Fruit fly (Drosophila melanogaster): ENCODE results near the gene CG3842.

CG3842 gene

DNA sequence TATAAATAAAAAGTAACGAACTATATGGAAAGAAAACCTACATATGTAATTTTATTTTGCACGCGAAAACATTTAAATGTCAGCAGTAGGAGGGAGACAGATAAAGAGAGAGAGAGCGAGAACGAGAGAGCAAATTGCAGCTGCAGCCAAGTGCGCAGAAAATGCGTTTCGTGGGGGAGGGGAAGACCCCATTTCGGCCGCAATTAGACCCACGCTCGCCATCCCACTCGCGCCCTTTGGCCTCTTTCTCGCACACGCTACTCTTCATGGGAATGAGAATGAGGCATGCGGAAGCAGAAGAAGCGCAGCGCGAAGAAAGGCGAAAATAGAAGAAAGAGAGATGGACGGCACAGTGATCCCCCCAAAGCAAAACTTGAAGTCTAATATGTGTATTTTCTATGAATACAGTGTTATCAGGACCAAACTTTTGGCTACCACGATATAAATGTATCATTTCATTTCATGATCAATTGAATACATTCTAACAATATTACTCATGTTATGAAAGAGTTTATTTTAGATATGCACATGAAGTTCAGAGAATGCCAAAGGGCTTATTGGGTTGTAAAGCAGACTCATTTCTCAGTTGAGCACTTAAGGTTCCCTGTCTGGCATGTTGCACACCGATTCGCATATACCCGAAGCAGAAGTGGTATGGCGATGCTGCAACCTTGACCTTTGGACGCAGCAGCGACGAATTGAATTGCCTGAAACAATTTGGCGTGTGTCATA, 4.4 kb upstream of the CG3842 start (continued):
- TF ChIP-seq Ets21C (GFP tag; optimal IDR thresholded peaks at IDR 0.05): no peak
- 0 out of 3 replicates have a peak, but pooled peaks have one; percentile 21 for TF ChIP-seq CG6163 (GFP tag; IDR thresholded peaks at IDR 0.05)
- TF ChIP-seq Hr39 (GFP tag; optimal IDR thresholded peaks at IDR 0.05): peak; percentile 28
- TF ChIP-seq Eip75B (GFP tag; optimal IDR thresholded peaks at IDR 0.05): peak; percentile 40
- TF ChIP-seq Eip78C (GFP tag): peak; percentile 62
- no peak for TF ChIP-seq fd85E (GFP tag; optimal IDR thresholded peaks at IDR 0.05)
- TF ChIP-seq CG8319 (GFP tag; optimal IDR thresholded peaks at IDR 0.05): peak; percentile 9
- peak; percentile 29 for TF ChIP-seq Smox (GFP tag; optimal IDR thresholded peaks at IDR 0.05)
- no peak for TF ChIP-seq CG6854 (GFP tag; optimal IDR thresholded peaks at IDR 0.05)
- peak; percentile 11 for TF ChIP-seq CG6792 (GFP tag; optimal IDR thresholded peaks at IDR 0.05)
- TF ChIP-seq svp (GFP tag): peak; percentile 86
- TF ChIP-seq acj6 (GFP tag; optimal IDR thresholded peaks at IDR 0.05): peak; percentile 14
- TF ChIP-seq dac (GFP tag; optimal IDR thresholded peaks at IDR 0.05): peak; percentile 34
- peak; percentile 14 for TF ChIP-seq CG4318 (GFP tag; optimal IDR thresholded peaks at IDR 0.05)
- TF ChIP-seq Sox14 (GFP tag; optimal IDR thresholded peaks at IDR 0.05): peak; percentile 5
- no peak for TF ChIP-seq fkh (GFP tag; optimal IDR thresholded peaks at IDR 0.05)
- peak; percentile 53 for TF ChIP-seq Hr4 (GFP tag; optimal IDR thresholded peaks at IDR 0.05)
- TF ChIP-seq Met (GFP tag; optimal IDR thresholded peaks at IDR 0.05): peak; percentile 10
- peak; percentile 35; the same call in 2 of the 3 replicates for TF ChIP-seq eg (GFP tag; IDR thresholded peaks at IDR 0.05)
- TF ChIP-seq fd59A (GFP tag; optimal IDR thresholded peaks at IDR 0.05): peak; percentile 26
- TF ChIP-seq Gug (GFP tag; IDR thresholded peaks at IDR 0.05): no peak
- no peak for TF ChIP-seq CG11294 (GFP tag; IDR thresholded peaks at IDR 0.05)
- TF ChIP-seq Hr38 (GFP tag; optimal IDR thresholded peaks at IDR 0.05): no peak

DNA sequence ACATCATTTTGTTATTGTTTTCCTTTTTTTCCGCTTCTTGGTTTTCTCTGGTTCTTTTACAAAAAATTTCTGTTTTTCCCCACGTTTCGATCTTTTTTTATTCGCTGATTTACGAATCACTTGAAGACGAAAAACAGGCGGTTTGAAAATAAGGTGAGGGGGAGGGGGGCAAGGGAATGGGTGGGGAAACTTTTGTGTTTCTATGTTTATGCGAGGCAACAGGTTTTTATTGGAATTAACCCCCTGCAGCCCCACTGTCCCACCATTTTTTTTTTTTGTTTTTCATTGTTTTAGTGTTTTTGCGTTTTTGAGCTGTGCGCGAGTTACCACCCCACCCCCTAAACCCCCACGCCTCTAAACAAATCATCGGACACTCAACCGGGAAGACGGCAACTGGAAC, 2.6 kb upstream of the CG3842 start:
- TF ChIP-seq CG34406 (GFP tag; optimal IDR thresholded peaks at IDR 0.05): no peak
- TF ChIP-seq cyc (GFP tag; optimal IDR thresholded peaks at IDR 0.05): no peak
- no peak for TF ChIP-seq Gug (GFP tag; IDR thresholded peaks at IDR 0.05)
- no peak for TF ChIP-seq CG6854 (GFP tag; optimal IDR thresholded peaks at IDR 0.05)
- no peak for TF ChIP-seq CG8119 (GFP tag; IDR thresholded peaks at IDR 0.05)
- no peak for TF ChIP-seq CG32006 (GFP tag; optimal IDR thresholded peaks at IDR 0.05)
- no peak for TF ChIP-seq Sox14 (GFP tag; optimal IDR thresholded peaks at IDR 0.05)
- TF ChIP-seq achi (GFP tag; optimal IDR thresholded peaks at IDR 0.05): no peak
- no peak for TF ChIP-seq Blimp-1 (GFP tag; optimal IDR thresholded peaks at IDR 0.05)
- no peak for TF ChIP-seq Met (GFP tag; optimal IDR thresholded peaks at IDR 0.05)
- no peak for TF ChIP-seq vri (GFP tag; optimal IDR thresholded peaks at IDR 0.05)
- no peak for TF ChIP-seq fd59A (GFP tag; optimal IDR thresholded peaks at IDR 0.05)
- TF ChIP-seq CG8632 (GFP tag; optimal IDR thresholded peaks at IDR 0.05): no peak
- TF ChIP-seq spab (GFP tag; optimal IDR thresholded peaks at IDR 0.05): no peak
- TF ChIP-seq svp (GFP tag): no peak

DNA sequence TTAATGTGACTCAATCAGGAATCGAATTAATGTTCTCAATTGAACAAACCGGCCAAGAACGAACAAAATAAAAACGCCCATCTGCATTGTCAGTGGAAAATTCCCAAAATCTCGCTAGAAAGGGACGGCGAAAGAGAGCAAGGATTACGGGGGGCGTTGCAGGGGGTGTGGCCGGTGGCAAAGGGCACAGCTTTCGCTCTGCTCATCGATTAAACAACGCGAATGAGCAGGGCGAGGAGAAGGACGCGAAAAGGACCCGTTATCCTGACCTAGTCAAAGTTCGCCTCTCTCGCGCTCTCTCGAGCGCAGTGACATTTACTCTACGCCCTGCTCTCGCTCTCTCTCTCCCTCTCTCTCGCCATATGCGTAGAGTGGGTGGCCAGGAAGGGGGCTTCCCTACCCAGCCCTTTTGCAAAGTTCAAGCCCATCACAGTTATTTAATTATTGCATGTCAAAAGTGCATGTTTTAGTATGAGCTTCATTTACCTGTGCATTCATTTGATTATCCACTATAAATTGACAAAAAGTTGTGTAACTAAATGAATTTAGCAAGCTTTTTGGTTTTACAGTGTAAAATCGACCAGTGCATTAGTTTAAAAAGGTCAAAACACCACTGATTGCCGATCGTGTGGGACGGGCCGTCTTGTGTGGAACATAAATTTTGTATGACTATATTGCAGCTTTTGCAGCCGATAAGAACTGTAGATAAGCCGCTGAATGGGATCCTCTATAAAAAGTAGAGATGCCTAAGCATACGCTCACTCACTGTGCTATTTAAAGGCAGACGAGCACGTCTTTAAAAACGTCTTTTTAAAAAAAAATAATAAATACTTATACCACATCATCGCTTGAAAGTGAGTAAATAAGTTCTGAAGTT, 1.4 kb downstream of the CG3842 start:
- TF ChIP-seq Hr4 (GFP tag; optimal IDR thresholded peaks at IDR 0.05) (peak; percentile 63), CG3032 (tag; optimal IDR thresholded peaks at IDR 0.05) (peak; percentile 65), Smox (GFP tag; optimal IDR thresholded peaks at IDR 0.05) (peak; percentile 57), CG34406 (GFP tag; optimal IDR thresholded peaks at IDR 0.05) (peak; percentile 55), acj6 (GFP tag; optimal IDR thresholded peaks at IDR 0.05) (peak; percentile 55), CG1621 (tag; optimal IDR thresholded peaks at IDR 0.05) (peak; percentile 37), CG6792 (GFP tag; optimal IDR thresholded peaks at IDR 0.05) (peak; percentile 48), ss (GFP tag; optimal IDR thresholded peaks at IDR 0.05) (peak; percentile 22 to 46), svp (GFP tag) (peak; percentile 96), CG6808 (GFP tag; optimal IDR thresholded peaks at IDR 0.05) (peak; percentile 70), CG9139 (GFP tag; optimal IDR thresholded peaks at IDR 0.05) (no peak), CG6854 (GFP tag; optimal IDR thresholded peaks at IDR 0.05) (no peak), fkh (GFP tag; optimal IDR thresholded peaks at IDR 0.05) (no peak), vri (GFP tag; optimal IDR thresholded peaks at IDR 0.05) (peak; percentile 9), Eip78C (GFP tag) (peak; percentile 82), cyc (GFP tag; optimal IDR thresholded peaks at IDR 0.05) (peak; percentile 48), Eip93F (GFP tag; optimal IDR thresholded peaks at IDR 0.05) (no peak), pdm3 (GFP tag; optimal IDR thresholded peaks at IDR 0.05) (peak; percentile 64), CG8319 (GFP tag; optimal IDR thresholded peaks at IDR 0.05) (no peak), achi (GFP tag; optimal IDR thresholded peaks at IDR 0.05) (peak; percentile 48), CG3919 (GFP tag; optimal IDR thresholded peaks at IDR 0.05) (peak; percentile 47), CG31627 (GFP tag; optimal IDR thresholded peaks at IDR 0.05) (peak; percentile 64), CG15336 (GFP tag; IDR thresholded peaks at IDR 0.05) (peak; percentile 32; the same call in 1 of the 2 replicates), CG11294 (GFP tag; IDR thresholded peaks at IDR 0.05) (peak; percentile 56), CG4318 (GFP tag; optimal IDR thresholded peaks at IDR 0.05) (peak; percentile 36), Hr38 (GFP tag; optimal IDR thresholded peaks at IDR 0.05) (no peak), Sox102F (GFP tag; optimal IDR thresholded peaks at IDR 0.05) (peak; percentile 47)

All from whole organism, prepupa.